Worm (Caenorhabditis elegans): Measurements from ENCODE around the gene T08G2.2.

DNA sequence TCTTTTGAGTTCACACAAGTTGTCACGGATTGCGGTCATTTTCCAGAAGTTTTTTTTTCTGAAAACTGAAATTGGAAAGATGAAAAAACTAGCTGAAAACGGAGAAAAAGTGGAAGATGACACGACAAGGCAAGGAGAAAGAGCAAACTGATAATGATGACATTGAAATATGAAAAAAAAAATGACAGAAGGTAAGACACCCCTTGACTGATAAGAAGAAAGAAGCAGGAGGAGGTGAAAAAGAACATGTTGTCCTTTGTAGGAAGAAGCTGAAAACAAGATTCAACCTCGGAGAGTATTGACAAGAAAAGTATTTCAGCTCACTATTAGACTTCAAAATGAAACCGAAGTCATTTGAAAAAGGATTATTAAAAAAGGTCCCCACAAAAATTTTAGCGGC is 14.1 kb downstream of the T08G2.2 start, which contains the start of gene B0302.5:
- no peak for TF ChIP-seq nhr-237 (tag; optimal IDR thresholded peaks at IDR 0.05)
- no peak for TF ChIP-seq zip-8 (tag; optimal IDR thresholded peaks at IDR 0.05)
- no peak for TF ChIP-seq nhr-12 (tag; optimal IDR thresholded peaks at IDR 0.05)
- no peak for TF ChIP-seq elt-1 (tag; optimal IDR thresholded peaks at IDR 0.05; ENCODE audit: borderline replicate concordance, insufficient read depth)
- no peak for TF ChIP-seq sptf-1 (tag; optimal IDR thresholded peaks at IDR 0.05)
- no peak for TF ChIP-seq nhr-2 (tag; optimal IDR thresholded peaks at IDR 0.05)
- TF ChIP-seq lsy-2 (tag; optimal IDR thresholded peaks at IDR 0.05): no peak
- TF ChIP-seq bed-3 (GFP tag; optimal IDR thresholded peaks at IDR 0.05): no peak
- no peak for TF ChIP-seq elt-3 (tag; optimal IDR thresholded peaks at IDR 0.05)
- TF ChIP-seq unc-39 (tag; optimal IDR thresholded peaks at IDR 0.05): no peak
- no peak for TF ChIP-seq ceh-39 (tag; optimal IDR thresholded peaks at IDR 0.05)
- TF ChIP-seq snpc-4 (tag; optimal IDR thresholded peaks at IDR 0.05): no peak
- no peak for TF ChIP-seq ces-1 (GFP tag; optimal IDR thresholded peaks at IDR 0.05)
- TF ChIP-seq lin-13 (tag; optimal IDR thresholded peaks at IDR 0.05): no peak

Data from whole organism, mixed stage, embryonic.